Fruit fly (Drosophila melanogaster) whole organism, adult: ENCODE results near the gene CG42238.

Source experiments
- CG33017 ChIP-seq: fragments of 200-800 bp; sonication (Bioruptor generic); optimal IDR thresholded peaks from 2 replicates; lab custom pipeline; 2018; ENCODE audit warnings: missing biosample characterization, mild to moderate bottlenecking, missing genetic modification characterization, moderate library complexity
- CG5204 ChIP-seq: fragments of 200-800 bp; sonication (Bioruptor generic); optimal IDR thresholded peaks from 2 replicates; lab custom pipeline; 2016; ENCODE audit warnings: missing biosample characterization, missing genetic modification characterization
- CG7045 ChIP-seq: fragments of 200-800 bp; sonication (Bioruptor generic); optimal IDR thresholded peaks from 2 replicates; lab custom pipeline; 2017; ENCODE audit warnings: missing biosample characterization, mild to moderate bottlenecking, missing genetic modification characterization
- Clk ChIP-seq: fragments of 200-800 bp; sonication (Bioruptor generic); optimal IDR thresholded peaks from 2 replicates; lab custom pipeline; 2017; ENCODE audit warnings: missing biosample characterization, missing genetic modification characterization
- Crg-1 ChIP-seq: fragments of 200-800 bp; sonication (Bioruptor generic); optimal IDR thresholded peaks from 2 replicates; lab custom pipeline; 2016; ENCODE audit warnings: missing biosample characterization, missing genetic modification characterization
- cnc ChIP-seq, 2 experiments: fragments of >200 bp; optimal IDR thresholded peaks; 2 replicates each; lab custom pipeline; 2017
- kay ChIP-seq: fragments of 200-800 bp; sonication (Bioruptor generic); peaks from one replicate; lab custom pipeline; 2016; ENCODE audit warnings: missing biosample characterization, missing genetic modification characterization, borderline replicate concordance

dm6 chr2L:21061591-21061990 lies 9.6 kb upstream of the CG42238 start:
- TF ChIP-seq CG33017 (tag; lab: Kevin White, UChicago) (no peak), cnc (optimal IDR thresholded peaks at IDR 0.05; lab: Kevin White, UChicago) (no peak), Clk (GFP tag; lab: Kevin White, UChicago) (no peak), CG5204 (GFP tag; lab: Kevin White, UChicago) (no peak), kay (no peak), Crg-1 (GFP tag; lab: Kevin White, UChicago) (no peak), CG7045 (GFP tag; lab: Kevin White, UChicago) (no peak)
